Fruit fly (Drosophila melanogaster): ENCODE data around the gene FER.
A peak's percentile ranks its signal among the peaks of the same experiment; 100 is the strongest.

The FER gene

DNA sequence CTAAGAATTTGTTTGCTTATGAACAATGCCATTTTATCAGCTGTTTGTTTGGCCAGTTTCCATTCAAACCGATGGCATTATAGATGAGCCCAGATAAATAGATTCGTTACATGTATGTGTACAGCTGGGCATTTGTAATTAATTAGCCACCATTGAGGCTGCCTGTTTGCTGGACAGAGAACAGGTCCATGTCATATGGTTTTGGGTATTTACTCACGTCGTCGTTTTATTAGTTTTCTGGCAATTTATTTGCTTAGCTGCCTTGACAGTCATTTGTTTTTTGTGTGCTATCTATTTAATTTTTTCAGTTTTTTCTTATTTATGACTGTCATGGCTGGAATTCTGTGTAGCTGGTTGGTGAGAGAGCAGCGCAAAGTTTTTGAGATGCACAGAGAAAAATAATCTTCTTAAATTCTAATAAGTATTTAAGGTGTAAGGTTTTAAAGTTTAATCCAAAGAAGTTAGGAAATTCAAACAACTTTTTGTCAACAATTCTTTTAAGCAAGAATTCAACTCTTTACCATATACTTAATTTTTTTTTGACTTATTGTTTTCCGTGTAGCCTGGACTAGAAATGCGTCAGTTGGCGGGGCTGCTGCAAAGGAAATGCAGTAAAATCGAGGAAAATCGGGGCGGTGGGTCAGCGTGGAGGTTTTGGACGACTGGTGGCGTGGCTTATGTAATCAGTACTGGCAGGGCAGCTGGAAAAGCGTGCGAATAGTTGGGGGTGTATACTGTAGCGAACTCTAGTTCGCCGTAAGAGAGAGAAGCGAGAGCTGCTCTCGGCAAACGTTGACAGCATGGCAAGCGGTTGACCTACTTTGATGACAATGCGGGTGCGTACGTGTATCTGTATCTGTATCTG, 40.4 kb upstream of the FER start (continued):
- peak; percentile 76 for TF ChIP-seq gsb (GFP tag; IDR thresholded peaks at IDR 0.05)
- peak; percentile 86 for TF ChIP-seq ATbp (GFP tag; optimal IDR thresholded peaks at IDR 0.05)
- TF ChIP-seq CG16779 (GFP tag; IDR thresholded peaks at IDR 0.05): peak; percentile 93
- TF ChIP-seq NFAT (GFP tag; IDR thresholded peaks at IDR 0.05): peak; percentile 75

- peak; percentile 58 for TF ChIP-seq Med (GFP tag)
- peak; percentile 84; the same call in 3 of the 4 replicates for TF ChIP-seq chinmo (GFP tag; IDR thresholded peaks at IDR 0.05; ENCODE audit: partially characterized antibody)
- peak; percentile 59 for TF ChIP-seq ftz-f1 (GFP tag; optimal IDR thresholded peaks at IDR 0.05)
- TF ChIP-seq CG12769 (tag; optimal IDR thresholded peaks at IDR 0.05): peak; percentile 34
- TF ChIP-seq vvl (GFP tag; IDR thresholded peaks at IDR 0.05): peak; percentile 53
- TF ChIP-seq CG12236 (GFP tag; optimal IDR thresholded peaks at IDR 0.05): no peak
- TF ChIP-seq chm (GFP tag; IDR thresholded peaks at IDR 0.05): 0 out of 2 replicates have a peak, but pooled peaks have one; percentile 27
- peak; percentile 26 for TF ChIP-seq Ets65A (GFP tag)
- 0 out of 2 replicates have a peak, but pooled peaks have one; percentile 13 for TF ChIP-seq Rfx (GFP tag; IDR thresholded peaks at IDR 0.05)
- no peak for TF ChIP-seq ci (GFP tag; IDR thresholded peaks at IDR 0.05)
These were observed 39.4 kb upstream of the FER start for dm6 chr3R:9433774-9434173.

DNA sequence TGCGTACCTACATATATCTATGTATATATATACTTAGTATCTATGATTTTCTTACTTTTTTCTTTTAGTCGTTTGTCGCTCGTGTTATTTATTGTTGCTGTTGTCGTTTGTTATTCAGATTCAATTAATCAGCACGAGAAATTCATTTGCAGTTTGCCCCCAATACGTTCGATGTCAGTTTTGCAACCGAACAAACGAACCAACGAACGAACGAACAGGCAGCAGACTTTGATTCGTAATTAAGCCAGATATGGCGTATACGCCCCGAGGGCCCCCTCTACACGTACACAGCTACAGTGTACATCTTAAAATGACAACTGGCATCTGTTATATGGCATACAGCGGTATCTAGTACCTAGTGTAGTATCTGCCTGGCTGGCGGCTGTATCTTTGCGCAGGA, 38.9 kb upstream of the FER start:
- TF ChIP-seq CG18764 (GFP tag; optimal IDR thresholded peaks at IDR 0.05) (no peak), Rfx (GFP tag; IDR thresholded peaks at IDR 0.05) (no peak), CG2129 (GFP tag; IDR thresholded peaks at IDR 0.05; ENCODE audit: partially characterized antibody) (no peak), Blimp-1 (GFP tag; optimal IDR thresholded peaks at IDR 0.05) (no peak), crol (GFP tag; IDR thresholded peaks at IDR 0.05) (no peak), CG8478 (optimal IDR thresholded peaks at IDR 0.05) (no peak), CG12769 (tag; optimal IDR thresholded peaks at IDR 0.05) (no peak), Doc3 (GFP tag; IDR thresholded peaks at IDR 0.05; ENCODE audit: partially characterized antibody) (no peak), CG3847 (GFP tag; IDR thresholded peaks at IDR 0.05) (no peak), klu (GFP tag; IDR thresholded peaks at IDR 0.05) (no peak), CG11247 (GFP tag; IDR thresholded peaks at IDR 0.05) (no peak; the same call in 1 of the 2 replicates), Mrtf (GFP tag; IDR thresholded peaks at IDR 0.05) (no peak), lov (optimal IDR thresholded peaks at IDR 0.05) (no peak), lov (GFP tag; IDR thresholded peaks at IDR 0.05) (0 out of 3 replicates have a peak, but pooled peaks have one; percentile 11), Ssrp (tag; optimal IDR thresholded peaks at IDR 0.05) (no peak), CG11456 (GFP tag; IDR thresholded peaks at IDR 0.05) (no peak), Chrac-16 (GFP tag; optimal IDR thresholded peaks at IDR 0.05) (no peak), mirr (GFP tag; optimal IDR thresholded peaks at IDR 0.05) (peak; percentile 34), Camta (GFP tag; optimal IDR thresholded peaks at IDR 0.05) (no peak), Meics (GFP tag; optimal IDR thresholded peaks at IDR 0.05) (no peak), scrt (GFP tag; optimal IDR thresholded peaks at IDR 0.05) (no peak), Deaf1 (tag; optimal IDR thresholded peaks at IDR 0.05) (peak; percentile 53), Poxn (GFP tag; IDR thresholded peaks at IDR 0.05) (no peak), CG2889 (GFP tag; IDR thresholded peaks at IDR 0.05) (0 out of 3 replicates have a peak, but pooled peaks have one; percentile 12), MBD-R2 (GFP tag; IDR thresholded peaks at IDR 0.05) (no peak), CG5953 (GFP tag; IDR thresholded peaks at IDR 0.05) (no peak), Hmx (GFP tag; optimal IDR thresholded peaks at IDR 0.05) (no peak), otp (GFP tag; IDR thresholded peaks at IDR 0.05) (no peak), CG14441 (GFP tag; IDR thresholded peaks at IDR 0.05) (no peak), ase (GFP tag; IDR thresholded peaks at IDR 0.05) (0 out of 3 replicates have a peak, but pooled peaks have one; percentile 16), CG10543 (GFP tag; optimal IDR thresholded peaks at IDR 0.05) (no peak), ERR (GFP tag; optimal IDR thresholded peaks at IDR 0.05) (no peak), CG12071 (GFP tag; optimal IDR thresholded peaks at IDR 0.05) (no peak)

Data from whole organism, embryonic.